Fruit fly (Drosophila melanogaster) whole organism, wandering third instar larva: ENCODE measurements around the gene cpo.

Experiments used
- CG32264 ChIP-seq: fragments of 200-800 bp; sonication (Bioruptor generic); optimal IDR thresholded peaks from 2 replicates; lab custom pipeline; 2016; ENCODE audit warnings: missing biosample characterization, missing genetic modification characterization
- CG9705 ChIP-seq: fragments of 200-800 bp; sonication (Bioruptor generic); optimal IDR thresholded peaks from 2 replicates; lab custom pipeline; 2018; ENCODE audit warnings: missing biosample characterization, mild to moderate bottlenecking, missing genetic modification characterization
- Dfd ChIP-seq: fragments of >200 bp; optimal IDR thresholded peaks from 2 replicates; lab custom pipeline; 2017; ENCODE audit warnings: missing biosample characterization, missing genetic modification characterization
- Dif ChIP-seq: fragments of 200-275, 200-300 bp; sonication (Bioruptor generic); optimal IDR thresholded peaks from 2 replicates; lab custom pipeline; 2018; ENCODE audit warnings: missing biosample characterization, missing genetic modification characterization; ENCODE audit not compliant: partially characterized antibody
- HLH106 ChIP-seq: fragments of 200-800 bp; optimal IDR thresholded peaks from 3 replicates; lab custom pipeline; 2019; ENCODE audit warnings: missing biosample characterization, mild to moderate bottlenecking, missing genetic modification characterization, moderate library complexity
- Hnf4 ChIP-seq: fragments of 200-800 bp; sonication (Bioruptor generic); optimal IDR thresholded peaks from 2 replicates; lab custom pipeline; 2016; ENCODE audit warnings: missing biosample characterization, mild to moderate bottlenecking, missing genetic modification characterization
- Hr78 ChIP-seq: fragments of >200 bp; optimal IDR thresholded peaks from 2 replicates; lab custom pipeline; 2017; ENCODE audit warnings: missing biosample characterization, missing genetic modification characterization
- Hr83 ChIP-seq: fragments of 200-300 bp; sonication (Bioruptor generic); optimal IDR thresholded peaks from 2 replicates; lab custom pipeline; 2016; ENCODE audit warnings: missing biosample characterization, mild to moderate bottlenecking, missing genetic modification characterization, moderate library complexity; ENCODE audit not compliant: poor library complexity, severe bottlenecking
- Jra ChIP-seq: sonication (Bioruptor generic); optimal IDR thresholded peaks from 2 replicates; lab custom pipeline; 2016; ENCODE audit warnings: missing biosample characterization, missing genetic modification characterization
- N ChIP-seq: fragments of >200 bp; optimal IDR thresholded peaks from 2 replicates; lab custom pipeline; 2018; ENCODE audit warnings: missing biosample characterization, missing external identifiers, missing genetic modification characterization
- OdsH ChIP-seq: fragments of 200-800 bp; sonication (Bioruptor generic); optimal IDR thresholded peaks from 2 replicates; lab custom pipeline; 2016; ENCODE audit warnings: missing biosample characterization, mild to moderate bottlenecking, missing genetic modification characterization
- Rel ChIP-seq, 2 experiments: fragments of 200-800 bp; sonication (Bioruptor generic) in 1 of 2; optimal IDR thresholded peaks; 2 replicates in 1 of 2; 3 replicates in 1 of 2; lab custom pipeline; 2016 to 2019; ENCODE audit warnings: mild to moderate bottlenecking in 2 of 2, missing biosample characterization in 2 of 2, missing genetic modification characterization in 2 of 2, moderate library complexity in 1 of 2
- Sp1 ChIP-seq: fragments of 200-800 bp; sonication (Bioruptor generic); optimal IDR thresholded peaks from 3 replicates; lab custom pipeline; 2019; ENCODE audit warnings: missing biosample characterization, mild to moderate bottlenecking, missing genetic modification characterization, moderate library complexity
- Vsx2 ChIP-seq: fragments of 200-300, 225-300 bp; sonication (Bioruptor generic); optimal IDR thresholded peaks from 2 replicates; lab custom pipeline; 2018; ENCODE audit warnings: missing biosample characterization, missing genetic modification characterization; ENCODE audit not compliant: partially characterized antibody
- br ChIP-seq: fragments of 200-800 bp; sonication (Bioruptor generic); optimal IDR thresholded peaks from 2 replicates; lab custom pipeline; 2016; ENCODE audit warnings: missing biosample characterization, missing genetic modification characterization
- brk ChIP-seq: fragments of 200-800 bp; sonication (Bioruptor generic); optimal IDR thresholded peaks from 2 replicates; lab custom pipeline; 2016; ENCODE audit warnings: missing biosample characterization, mild to moderate bottlenecking, missing genetic modification characterization
- dl ChIP-seq, 2 experiments: fragments of 175-275, 200-275 bp in 1 of 2; fragments of 200-275 bp in 1 of 2; sonication (Bioruptor generic); optimal IDR thresholded peaks; lab custom pipeline; 2018; ENCODE audit warnings: mild to moderate bottlenecking in 2 of 2, missing biosample characterization in 2 of 2, missing genetic modification characterization in 2 of 2, moderate library complexity in 2 of 2; ENCODE audit not compliant: partially characterized antibody in 2 of 2, insufficient read depth in 1 of 2
- dmrt93B ChIP-seq: fragments of 200-800 bp; sonication (Bioruptor generic); optimal IDR thresholded peaks from 2 replicates; lab custom pipeline; 2018; ENCODE audit warnings: missing biosample characterization, mild to moderate bottlenecking, missing genetic modification characterization
- foxo ChIP-seq, 2 experiments: fragments of 200-800 bp; sonication (Bioruptor generic); optimal IDR thresholded peaks; 2 replicates in 1 of 2; 3 replicates in 1 of 2; lab custom pipeline; 2016 to 2017; ENCODE audit warnings: missing biosample characterization in 2 of 2, missing genetic modification characterization in 2 of 2
- fru ChIP-seq: fragments of 200-800 bp; sonication (Bioruptor generic); optimal IDR thresholded peaks from 3 replicates; lab custom pipeline; 2016; ENCODE audit warnings: missing biosample characterization, mild to moderate bottlenecking, missing genetic modification characterization
- h ChIP-seq: fragments of 200-800 bp; sonication (Bioruptor generic); optimal IDR thresholded peaks from 3 replicates; lab custom pipeline; 2016; ENCODE audit warnings: missing biosample characterization, mild to moderate bottlenecking, missing genetic modification characterization
- jim ChIP-seq: fragments of 175-275, 200-325 bp; sonication (Bioruptor generic); optimal IDR thresholded peaks from 2 replicates; lab custom pipeline; 2016; ENCODE audit warnings: missing biosample characterization, mild to moderate bottlenecking, missing genetic modification characterization
- lola ChIP-seq: fragments of >200 bp; optimal IDR thresholded peaks from 2 replicates; lab custom pipeline; 2017; ENCODE audit warnings: missing biosample characterization, missing genetic modification characterization
- pan ChIP-seq: fragments of >200 bp; optimal IDR thresholded peaks from 2 replicates; lab custom pipeline; 2017
- psq ChIP-seq: fragments of 200-800 bp; sonication (Bioruptor generic); optimal IDR thresholded peaks from 3 replicates; lab custom pipeline; 2017; ENCODE audit warnings: missing biosample characterization, mild to moderate bottlenecking, missing genetic modification characterization, moderate library complexity
- sage ChIP-seq: fragments of 200-800 bp; sonication (Bioruptor generic); optimal IDR thresholded peaks from 2 replicates; lab custom pipeline; 2016; ENCODE audit warnings: missing biosample characterization, mild to moderate bottlenecking, missing genetic modification characterization
- sv ChIP-seq: fragments of 200-800 bp; sonication (Bioruptor generic); optimal IDR thresholded peaks from 3 replicates; lab custom pipeline; 2016; ENCODE audit warnings: missing biosample characterization, missing genetic modification characterization
- tai ChIP-seq: sonication (Bioruptor generic); optimal IDR thresholded peaks from 2 replicates; lab custom pipeline; 2016; ENCODE audit warnings: missing biosample characterization, missing genetic modification characterization
- usp ChIP-seq: fragments of >200 bp; optimal IDR thresholded peaks from 2 replicates; lab custom pipeline; 2017; ENCODE audit warnings: missing biosample characterization, missing genetic modification characterization
- woc ChIP-seq: sonication (Bioruptor generic); optimal IDR thresholded peaks from 2 replicates; lab custom pipeline; 2016; ENCODE audit warnings: missing biosample characterization, mild to moderate bottlenecking, missing genetic modification characterization

cpo gene

dm6 chr3R:18029105-18029504 is 109.5 kb downstream of the cpo start:
- TF ChIP-seq fru (GFP tag; lab: Kevin White, UChicago), result no peak
- TF ChIP-seq foxo (GFP tag; optimal IDR thresholded peaks at IDR 0.05; lab: Kevin White, UChicago), result no peak
- no peak for TF ChIP-seq pan (lab: Kevin White, UChicago)
- no peak for TF ChIP-seq Dif (GFP tag; lab: Kevin White, UChicago)
- TF ChIP-seq Hr78 (GFP tag; lab: Kevin White, UChicago), result no peak
- no peak for TF ChIP-seq Hnf4 (GFP tag; lab: Kevin White, UChicago)
- TF ChIP-seq N (GFP tag; lab: Kevin White, UChicago), result no peak
- no peak for TF ChIP-seq sv

DNA sequence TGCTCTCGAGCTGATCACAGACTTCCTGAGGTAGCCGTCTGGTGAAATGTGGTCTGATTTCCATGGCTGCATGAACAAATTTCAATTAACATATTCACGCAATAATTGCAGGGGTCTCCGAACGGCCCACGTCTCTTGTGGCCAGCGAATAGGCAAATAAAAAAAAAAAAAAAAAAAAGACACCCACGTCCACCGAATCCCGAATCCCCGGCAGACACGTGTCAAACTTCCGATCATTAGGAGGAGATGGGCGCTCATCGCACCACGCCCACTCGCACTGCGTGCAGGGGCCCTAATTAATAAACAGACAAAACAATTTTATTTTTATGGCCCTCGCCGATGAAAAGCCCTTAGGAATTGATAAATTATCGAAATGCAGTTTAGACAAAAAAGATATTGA is 123.9 kb downstream of the cpo start:
- TF ChIP-seq tai (GFP tag; lab: Kevin White, UChicago), result no peak
- TF ChIP-seq CG9705 (GFP tag; lab: Kevin White, UChicago), result no peak
- TF ChIP-seq fru (GFP tag; lab: Kevin White, UChicago), result no peak
- TF ChIP-seq jim (GFP tag; lab: Kevin White, UChicago), result no peak
- no peak for TF ChIP-seq Hr83 (GFP tag; lab: Kevin White, UChicago)
- TF ChIP-seq brk, result no peak
- TF ChIP-seq OdsH, result no peak
- no peak for TF ChIP-seq Hr78 (GFP tag; lab: Kevin White, UChicago)

DNA sequence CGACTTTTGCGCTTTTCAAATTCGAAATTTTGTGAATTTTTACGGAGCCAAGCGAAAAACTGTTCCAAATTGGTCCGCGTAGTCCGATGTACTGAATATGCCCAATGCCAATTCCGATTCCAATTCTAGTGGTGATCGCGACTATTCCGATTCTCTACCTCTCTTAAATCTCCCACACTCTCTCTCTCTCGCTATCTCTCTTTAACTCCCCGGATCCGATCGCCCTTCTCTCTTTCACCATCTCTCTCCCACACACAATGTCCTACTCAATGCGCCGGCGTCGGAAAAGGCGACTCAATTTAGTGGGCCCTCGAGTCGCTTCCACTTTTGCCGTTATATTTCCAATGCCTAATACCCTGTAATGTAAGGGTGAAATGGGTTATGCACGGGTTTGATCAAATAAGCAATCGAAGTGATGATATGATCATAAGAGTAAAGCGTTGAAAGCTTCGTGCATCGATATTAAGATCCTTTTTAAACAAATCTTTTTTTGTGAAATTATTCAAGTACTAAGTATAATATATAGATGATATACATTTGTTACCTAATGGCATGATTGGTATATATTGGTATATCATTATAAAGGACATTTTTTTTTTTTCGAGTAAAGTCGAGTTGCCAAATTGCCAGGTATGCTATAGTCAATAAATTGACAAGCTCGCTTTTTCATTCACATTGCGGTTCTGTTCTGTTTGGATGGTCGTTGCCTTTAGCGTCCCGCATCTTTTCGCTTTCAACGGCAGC is 129.8 kb downstream of the cpo start:
- TF ChIP-seq usp (GFP tag; lab: Kevin White, UChicago) (no peak), sv (peak; percentile 67), h (GFP tag; lab: Kevin White, UChicago) (peak; percentile 24), fru (GFP tag; lab: Kevin White, UChicago) (peak; percentile 28), psq (GFP tag; lab: Kevin White, UChicago) (peak; percentile 9), foxo (GFP tag; optimal IDR thresholded peaks at IDR 0.05; lab: Kevin White, UChicago) (peak in 1 of 2 experiments; percentile 30), dmrt93B (GFP tag; lab: Kevin White, UChicago) (peak; percentile 7), lola (GFP tag; lab: Kevin White, UChicago) (no peak)

DNA sequence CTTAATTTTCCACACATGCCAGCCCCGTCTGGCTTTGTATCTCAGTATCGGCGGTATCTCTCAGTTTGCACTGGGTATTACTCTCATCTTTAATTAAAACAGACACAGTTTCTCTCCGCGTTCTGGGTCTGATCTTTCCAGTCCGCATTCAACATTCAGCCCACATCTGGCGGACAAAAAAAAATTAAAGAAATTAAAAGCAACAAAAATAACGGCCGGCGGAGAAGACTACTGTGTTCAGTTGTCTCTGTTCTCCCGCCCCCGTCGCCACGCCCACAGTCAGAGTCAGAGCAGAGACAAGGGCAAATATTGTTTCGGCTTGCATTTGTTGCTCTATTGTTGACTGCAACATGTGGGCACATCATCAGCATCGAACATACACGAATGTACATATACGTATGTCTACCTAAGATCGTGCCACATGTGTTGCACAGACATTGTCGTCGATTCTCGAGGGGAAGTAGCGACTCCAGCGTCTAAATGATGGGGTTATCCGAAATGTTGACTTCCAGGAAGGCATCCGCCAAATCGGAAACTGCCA is 130.5 kb downstream of the cpo start:
- TF ChIP-seq CG32264 (GFP tag; lab: Kevin White, UChicago) (no peak), dl (GFP tag; optimal IDR thresholded peaks at IDR 0.05; lab: Kevin White, UChicago; ENCODE audit: insufficient read depth in 1 of 2, partially characterized antibody in 2 of 2) (no peak), Vsx2 (no peak), HLH106 (tag; lab: Kevin White, UChicago) (no peak), br (no peak), Rel (GFP tag; optimal IDR thresholded peaks at IDR 0.05; lab: Kevin White, UChicago) (no peak), Rel (tag; optimal IDR thresholded peaks at IDR 0.05; lab: Kevin White, UChicago) (no peak)

dm6 chr3R:18050585-18050984 is 131.0 kb downstream of the cpo start:
- TF ChIP-seq dl (GFP tag; optimal IDR thresholded peaks at IDR 0.05; lab: Kevin White, UChicago; ENCODE audit: insufficient read depth in 1 of 2, partially characterized antibody in 2 of 2) (no peak), Jra (GFP tag; lab: Kevin White, UChicago) (no peak), Hr83 (GFP tag; lab: Kevin White, UChicago) (no peak), woc (GFP tag; lab: Kevin White, UChicago) (no peak), Sp1 (GFP tag; lab: Kevin White, UChicago) (no peak), OdsH (no peak), sage (GFP tag; lab: Kevin White, UChicago) (no peak), CG32264 (GFP tag; lab: Kevin White, UChicago) (no peak), fru (GFP tag; lab: Kevin White, UChicago) (no peak), Dfd (GFP tag; lab: Kevin White, UChicago) (no peak), jim (GFP tag; lab: Kevin White, UChicago) (no peak), tai (GFP tag; lab: Kevin White, UChicago) (no peak), psq (GFP tag; lab: Kevin White, UChicago) (no peak), lola (GFP tag; lab: Kevin White, UChicago) (no peak), br (no peak)
- TF ChIP-seq, all 38 proteins: peak for 0
